Worm (Caenorhabditis elegans) whole organism, L1 larva: ENCODE measurements around the gene idh-2.

Experiments used
- C34B4.2 ChIP-seq: sonication (generic microtip); optimal IDR thresholded peaks from 2 replicates; lab custom pipeline; 2017; ENCODE audit warnings: mild to moderate bottlenecking, missing genetic modification characterization, missing compliant biosample characterization
- F16B12.6 ChIP-seq: fragments of 150-350 bp; optimal IDR thresholded peaks from 2 replicates; lab custom pipeline; 2014; ENCODE audit warnings: missing biosample characterization, missing genetic modification characterization
- Y116A8C.19 ChIP-seq: sonication (generic microtip); optimal IDR thresholded peaks from 2 replicates; lab custom pipeline; 2016; ENCODE audit warnings: missing compliant biosample characterization, missing genetic modification characterization, borderline replicate concordance
- blmp-1 ChIP-seq: fragments of 150-350 bp; optimal IDR thresholded peaks from 2 replicates; lab custom pipeline; 2014; ENCODE audit warnings: missing biosample characterization, missing genetic modification characterization
- ceh-90 ChIP-seq: sonication (generic microtip); optimal IDR thresholded peaks from 2 replicates; lab custom pipeline; 2016; ENCODE audit warnings: missing genetic modification characterization, missing compliant biosample characterization
- dpl-1 ChIP-seq, 3 experiments: fragments of 150-350 bp in 2 of 3; sonication (generic microtip) in 1 of 3; optimal IDR thresholded peaks; 2 replicates each; lab custom pipeline; 2014 to 2017; ENCODE audit warnings: missing biosample characterization in 3 of 3, missing genetic modification characterization in 3 of 3, missing genetic modification reagents in 3 of 3
- efl-1 ChIP-seq, 4 experiments: fragments of 150-350 bp; optimal IDR thresholded peaks in 3 of 4; peaks in 1 of 4; 1 replicate in 1 of 4; 2 replicates in 3 of 4; lab custom pipeline; 2014; ENCODE audit warnings: missing biosample characterization in 2 of 4, missing genetic modification characterization in 2 of 4, missing genetic modification reagents in 2 of 4
- elt-2 ChIP-seq: sonication (generic microtip); optimal IDR thresholded peaks from 2 replicates; lab custom pipeline; 2016; ENCODE audit warnings: missing genetic modification characterization, mild to moderate bottlenecking, inconsistent platforms, missing compliant biosample characterization, missing genetic modification reagents
- ets-5 ChIP-seq: fragments of 200-800 bp; sonication (Bioruptor generic); IDR thresholded peaks from 2 replicates; pipeline ENCODE4 v1.3.6; 2022; ENCODE audit warnings: missing genetic modification characterization, missing compliant biosample characterization
- fos-1 ChIP-seq: fragments of 150-350 bp; optimal IDR thresholded peaks from 2 replicates; lab custom pipeline; 2014; ENCODE audit warnings: missing biosample characterization, missing genetic modification characterization
- grh-1 ChIP-seq: fragments of 200-800 bp; sonication (Bioruptor generic); IDR thresholded peaks from 2 replicates; pipeline ENCODE4 v1.3.6; 2022; ENCODE audit warnings: missing genetic modification reagents, missing genetic modification characterization, missing compliant biosample characterization
- hpl-2 ChIP-seq: fragments of 150-350 bp; optimal IDR thresholded peaks from 2 replicates; lab custom pipeline; 2014; ENCODE audit warnings: missing biosample characterization, missing genetic modification reagents, missing genetic modification characterization
- irx-1 ChIP-seq: sonication (generic microtip); optimal IDR thresholded peaks from 2 replicates; lab custom pipeline; 2016; ENCODE audit warnings: missing genetic modification characterization, missing compliant biosample characterization
- jun-1 ChIP-seq: fragments of 150-350 bp; optimal IDR thresholded peaks from 2 replicates; lab custom pipeline; 2014; ENCODE audit warnings: missing biosample characterization, missing genetic modification reagents, missing genetic modification characterization
- lin-14 ChIP-seq: fragments of 200-800 bp; sonication (Bioruptor generic); optimal IDR thresholded peaks from 2 replicates; lab custom pipeline; 2018; ENCODE audit warnings: mild to moderate bottlenecking, missing genetic modification characterization, moderate library complexity, missing compliant biosample characterization
- lin-35 ChIP-seq, 2 experiments: fragments of 150-350 bp; optimal IDR thresholded peaks; 2 replicates each; lab custom pipeline; 2014; ENCODE audit warnings: missing biosample characterization in 2 of 2, missing genetic modification characterization in 2 of 2, missing genetic modification reagents in 2 of 2
- lir-3 ChIP-seq: sonication (generic microtip); optimal IDR thresholded peaks from 2 replicates; lab custom pipeline; 2016; ENCODE audit warnings: mild to moderate bottlenecking, missing genetic modification characterization, moderate library complexity, missing compliant biosample characterization; ENCODE audit not compliant: poor library complexity
- lsy-2 ChIP-seq, 2 experiments: fragments of 150-350 bp; optimal IDR thresholded peaks; 2 replicates each; lab custom pipeline; 2014; ENCODE audit warnings: missing biosample characterization in 2 of 2, missing genetic modification characterization in 2 of 2
- mef-2 ChIP-seq: fragments of 150-350 bp; optimal IDR thresholded peaks from 2 replicates; lab custom pipeline; 2014; ENCODE audit warnings: missing biosample characterization, missing genetic modification characterization
- mep-1 ChIP-seq: fragments of 150-350 bp; optimal IDR thresholded peaks from 2 replicates; lab custom pipeline; 2014; ENCODE audit warnings: missing biosample characterization, missing genetic modification characterization
- rnt-1 ChIP-seq: sonication (generic microtip); optimal IDR thresholded peaks from 2 replicates; lab custom pipeline; 2016; ENCODE audit warnings: mild to moderate bottlenecking, missing genetic modification characterization, moderate library complexity, missing compliant biosample characterization
- skn-1 ChIP-seq: fragments of 150-350 bp; optimal IDR thresholded peaks from 2 replicates; lab custom pipeline; 2014; ENCODE audit warnings: missing biosample characterization, missing genetic modification characterization
- snu-23 ChIP-seq: sonication (generic microtip); optimal IDR thresholded peaks from 2 replicates; lab custom pipeline; 2016; ENCODE audit warnings: missing genetic modification characterization, missing compliant biosample characterization
- sptf-1 ChIP-seq: fragments of 150-350 bp; optimal IDR thresholded peaks from 2 replicates; lab custom pipeline; 2014; ENCODE audit warnings: missing biosample characterization, missing genetic modification characterization
- sup-37 ChIP-seq: fragments of 200-800 bp; sonication (Bioruptor generic); optimal IDR thresholded peaks from 2 replicates; lab custom pipeline; 2018; ENCODE audit warnings: mild to moderate bottlenecking, missing genetic modification characterization, missing compliant biosample characterization
- swsn-7 ChIP-seq: sonication (generic microtip); optimal IDR thresholded peaks from 2 replicates; lab custom pipeline; 2016; ENCODE audit warnings: missing genetic modification characterization, missing compliant biosample characterization
- tbx-2 ChIP-seq: sonication (generic microtip); optimal IDR thresholded peaks from 2 replicates; lab custom pipeline; 2016; ENCODE audit warnings: missing genetic modification characterization, missing compliant biosample characterization
- unc-30 ChIP-seq: sonication (generic microtip); optimal IDR thresholded peaks from 2 replicates; lab custom pipeline; 2017; ENCODE audit warnings: missing biosample characterization, missing genetic modification characterization
- unc-86 ChIP-seq: sonication (generic microtip); optimal IDR thresholded peaks from 2 replicates; lab custom pipeline; 2016; ENCODE audit warnings: missing genetic modification characterization, missing compliant biosample characterization
- xbp-1 ChIP-seq: sonication (generic microtip); optimal IDR thresholded peaks from 2 replicates; lab custom pipeline; 2016; ENCODE audit warnings: missing genetic modification characterization, missing compliant biosample characterization

The idh-2 gene

DNA sequence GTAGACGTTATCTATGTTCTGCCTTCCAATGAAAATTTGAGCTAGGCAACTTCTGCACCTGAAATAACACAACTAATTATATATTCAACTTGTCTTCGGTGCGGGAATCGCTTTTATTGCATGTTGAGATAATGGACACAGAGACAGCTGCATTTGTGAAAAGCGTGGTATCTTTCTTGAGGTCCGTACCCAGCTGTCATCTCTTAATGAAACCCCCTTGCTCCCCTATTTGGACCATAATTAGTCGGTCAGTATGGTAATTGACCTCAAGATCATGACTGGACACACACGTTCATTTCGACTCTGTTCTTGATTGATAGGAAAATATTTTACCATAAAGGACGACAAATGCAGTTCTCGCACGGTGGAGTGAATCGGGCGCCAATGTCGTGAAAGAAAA, 4.4 kb upstream of the idh-2 start:
- TF ChIP-seq xbp-1 (no peak), unc-86 (no peak), efl-1 (optimal IDR thresholded peaks at IDR 0.05; lab: Kevin White, UChicago) (no peak), efl-1 (GFP tag; optimal IDR thresholded peaks at IDR 0.05 in 1 of 2; lab: Kevin White, UChicago) (no peak), lir-3 (tag; lab: Kevin White, UChicago) (no peak), elt-2 (tag; lab: Kevin White, UChicago) (no peak), ets-5 (GFP tag; lab: Robert Waterston, UW) (no peak), tbx-2 (tag; lab: Kevin White, UChicago) (no peak), Y116A8C.19 (tag; lab: Kevin White, UChicago) (no peak), grh-1 (no peak), mep-1 (tag; lab: Kevin White, UChicago) (no peak), ceh-90 (no peak), F16B12.6 (tag; lab: Kevin White, UChicago) (no peak), fos-1 (no peak), snu-23 (no peak), mef-2 (tag; lab: Kevin White, UChicago) (no peak), sup-37 (GFP tag; lab: Kevin White, UChicago) (no peak), lin-35 (GFP tag; optimal IDR thresholded peaks at IDR 0.05; lab: Kevin White, UChicago) (no peak), C34B4.2 (no peak), swsn-7 (tag; lab: Kevin White, UChicago) (no peak)
- TF ChIP-seq, all 84 proteins: peak for 0

DNA sequence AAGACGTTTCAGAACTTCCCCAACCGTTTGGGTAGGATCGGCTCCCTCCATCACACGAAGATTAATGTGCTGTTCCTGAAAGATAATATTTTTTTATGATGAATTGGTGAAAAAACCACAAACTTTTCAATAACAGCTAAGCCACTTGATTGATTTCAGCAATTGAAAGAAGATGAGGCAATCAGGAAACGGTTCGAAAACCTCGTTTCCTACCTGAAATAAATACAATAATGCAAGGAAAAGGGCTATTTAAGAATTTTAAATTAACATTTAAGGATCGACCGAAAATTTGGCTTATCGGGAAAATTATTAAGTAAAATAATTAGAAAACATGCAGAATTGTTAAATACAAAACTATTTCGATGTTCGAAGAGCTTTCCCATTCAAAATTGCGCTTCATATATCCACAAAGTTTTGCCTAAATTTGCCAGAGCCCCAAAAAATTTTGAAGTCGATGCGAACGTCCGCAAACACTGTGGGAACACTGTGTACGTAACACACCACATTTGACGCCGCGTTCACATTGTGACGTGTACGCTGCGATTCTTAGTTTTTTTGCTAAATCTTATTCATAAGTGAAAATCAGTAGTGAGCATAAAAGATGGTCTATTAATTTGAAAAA, 6.9 kb downstream of the idh-2 start, which contains the start of gene C34F6.9:
Gene C34F6.9, minus strand, starts transcription at position 51 of the 622 bp plus-strand sequence.
- TF ChIP-seq F16B12.6 (tag; lab: Kevin White, UChicago) = peak; percentile 79
- no peak for TF ChIP-seq unc-30 (tag; lab: Kevin White, UChicago)
- TF ChIP-seq dpl-1 (GFP tag; optimal IDR thresholded peaks at IDR 0.05; lab: Kevin White, UChicago) = peak in 1 of 3 experiments; percentile 13
- TF ChIP-seq blmp-1 (tag; lab: Kevin White, UChicago) = peak; percentile 6
- TF ChIP-seq lin-35 (GFP tag; optimal IDR thresholded peaks at IDR 0.05; lab: Kevin White, UChicago) = peak in 1 of 2 experiments; percentile 13
- no peak for TF ChIP-seq efl-1 (optimal IDR thresholded peaks at IDR 0.05; lab: Kevin White, UChicago)
- peak in 1 of 2 experiments; percentile 84 for TF ChIP-seq efl-1 (GFP tag; optimal IDR thresholded peaks at IDR 0.05 in 1 of 2; lab: Kevin White, UChicago)
- TF ChIP-seq hpl-2 (GFP tag; lab: Kevin White, UChicago) = no peak
- peak; percentile 12 for TF ChIP-seq mep-1 (tag; lab: Kevin White, UChicago)
- peak in 1 of 2 experiments; percentile 27 for TF ChIP-seq lsy-2 (tag; optimal IDR thresholded peaks at IDR 0.05; lab: Kevin White, UChicago)
- TF ChIP-seq irx-1 (tag; lab: Kevin White, UChicago) = no peak
- peak; percentile 50 for TF ChIP-seq lin-14 (GFP tag; lab: Kevin White, UChicago)

DNA sequence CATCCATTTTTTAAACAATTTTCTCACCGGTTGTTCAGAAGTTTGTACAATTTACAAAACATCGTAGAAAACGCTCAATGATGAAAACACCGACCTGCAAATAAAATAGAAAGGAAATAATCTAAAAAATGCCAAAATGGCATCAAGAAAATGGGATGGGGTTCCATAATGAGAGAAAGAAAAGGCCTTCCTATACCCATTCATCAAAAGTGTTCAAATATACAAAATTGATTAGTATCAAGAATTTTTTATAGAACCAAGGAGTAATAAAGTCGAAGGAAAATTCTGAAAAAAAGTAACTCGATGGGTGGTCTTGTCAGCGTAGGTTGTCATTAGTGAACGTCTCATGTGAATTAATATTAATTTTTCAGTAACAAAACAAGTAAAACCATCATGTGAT, 10.8 kb downstream of the idh-2 start, which contains the start of gene C34F6.12:
Gene C34F6.12, minus strand, starts transcription at position 101 of the 400 bp plus-strand sequence.
- no peak for TF ChIP-seq sptf-1 (tag; lab: Kevin White, UChicago)
- TF ChIP-seq efl-1 (optimal IDR thresholded peaks at IDR 0.05; lab: Kevin White, UChicago) = no peak
- TF ChIP-seq efl-1 (GFP tag; optimal IDR thresholded peaks at IDR 0.05 in 1 of 2; lab: Kevin White, UChicago) = peak in 1 of 2 experiments; percentile 37
- TF ChIP-seq xbp-1 = no peak
- TF ChIP-seq jun-1 (tag; lab: Kevin White, UChicago) = no peak
- no peak for TF ChIP-seq lir-3 (tag; lab: Kevin White, UChicago)
- TF ChIP-seq, all 84 proteins: peak for 1

DNA sequence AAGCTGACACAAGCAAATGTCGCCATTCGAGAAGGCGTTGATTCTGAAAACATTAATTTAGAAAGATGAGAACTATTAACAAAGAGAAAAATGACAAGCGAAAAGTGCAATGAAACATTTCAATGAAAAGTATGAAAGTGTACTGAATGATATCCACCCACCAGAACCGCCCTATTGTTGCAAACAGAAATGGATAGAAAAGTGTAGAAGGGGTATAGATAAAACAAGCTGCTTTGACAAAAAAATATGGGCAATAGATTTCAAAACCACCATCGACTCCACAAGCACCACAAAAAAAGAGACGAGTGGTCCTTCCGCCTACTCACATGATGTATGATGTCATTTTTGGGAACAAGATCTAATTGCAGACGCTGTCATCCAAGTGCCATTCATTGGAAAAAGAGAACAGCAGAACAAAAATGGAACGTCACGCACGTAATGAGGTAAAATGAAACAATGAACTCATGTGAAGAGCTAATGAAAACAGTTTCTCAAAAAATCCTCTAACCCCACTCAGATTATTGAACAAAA, 24.9 kb downstream of the idh-2 start, which contains the start of gene C34F6.10:
Gene C34F6.10, minus strand, starts transcription at position 51 of the 531 bp plus-strand sequence.
- TF ChIP-seq lin-14 (GFP tag; lab: Kevin White, UChicago) (peak; percentile 60), efl-1 (optimal IDR thresholded peaks at IDR 0.05; lab: Kevin White, UChicago) (no peak), efl-1 (GFP tag; optimal IDR thresholded peaks at IDR 0.05 in 1 of 2; lab: Kevin White, UChicago) (peak in 1 of 2 experiments; percentile 67), skn-1 (tag; lab: Kevin White, UChicago) (no peak), xbp-1 (no peak), swsn-7 (tag; lab: Kevin White, UChicago) (no peak), rnt-1 (tag; lab: Kevin White, UChicago) (no peak)
